Fruit fly (Drosophila melanogaster) whole organism, embryonic: ENCODE measurements around the gene Exn.

ENCODE experiments used
- Abd-B ChIP-seq: fragments of 200-800 bp; sonication (Bioruptor generic); optimal IDR thresholded peaks from 2 replicates; lab custom pipeline; 2018; ENCODE audit warnings: missing biosample characterization, mild to moderate bottlenecking, missing genetic modification characterization, moderate library complexity
- Asciz ChIP-seq: fragments of 200-800 bp; sonication (Bioruptor generic); optimal IDR thresholded peaks from 2 replicates; lab custom pipeline; 2017; ENCODE audit warnings: missing biosample characterization, mild to moderate bottlenecking, missing genetic modification characterization, missing genetic modification reagents
- BtbVII ChIP-seq: fragments of 200-800 bp; sonication (Bioruptor generic); optimal IDR thresholded peaks from 3 replicates; lab custom pipeline; 2017; ENCODE audit warnings: missing biosample characterization, mild to moderate bottlenecking, missing genetic modification characterization
- CG10366 ChIP-seq: fragments of 200-800 bp; sonication (Bioruptor generic); IDR thresholded peaks from 2 replicates; pipeline ENCODE4 v1.3.6; 2022; ENCODE audit warnings: missing biosample characterization, missing genetic modification characterization
- CG10543 ChIP-seq: fragments of 200-800 bp; sonication (Bioruptor generic); optimal IDR thresholded peaks from 3 replicates; lab custom pipeline; 2017; ENCODE audit warnings: missing biosample characterization, mild to moderate bottlenecking, missing genetic modification characterization, moderate library complexity
- CG11398 ChIP-seq: fragments of 200-800 bp; sonication (Bioruptor generic); optimal IDR thresholded peaks from 2 replicates; lab custom pipeline; 2016; ENCODE audit warnings: missing biosample characterization, missing genetic modification characterization
- CG12769 ChIP-seq: fragments of 200-800 bp; sonication (Bioruptor generic); optimal IDR thresholded peaks from 2 replicates; lab custom pipeline; 2019; ENCODE audit warnings: missing biosample characterization, mild to moderate bottlenecking, missing genetic modification characterization, moderate library complexity
- CG13624 ChIP-seq: fragments of 200-800 bp; sonication (Bioruptor generic); optimal IDR thresholded peaks from 2 replicates; lab custom pipeline; 2016; ENCODE audit warnings: missing biosample characterization, missing genetic modification characterization
- CG1602 ChIP-seq: fragments of 200-800 bp; sonication (Bioruptor generic); optimal IDR thresholded peaks from 3 replicates; lab custom pipeline; 2016; ENCODE audit warnings: missing biosample characterization, missing genetic modification characterization
- CG2678 ChIP-seq: fragments of 200-800 bp; sonication (Bioruptor generic); optimal IDR thresholded peaks from 3 replicates; lab custom pipeline; 2019; ENCODE audit warnings: missing biosample characterization, mild to moderate bottlenecking, missing genetic modification characterization, moderate library complexity
- CG34376 ChIP-seq: fragments of 200-800 bp; sonication (Bioruptor generic); optimal IDR thresholded peaks from 2 replicates; lab custom pipeline; 2018; ENCODE audit warnings: missing biosample characterization, mild to moderate bottlenecking, missing genetic modification characterization
- CG6272 ChIP-seq: fragments of 200-800 bp; sonication (Bioruptor generic); IDR thresholded peaks from 2 replicates; pipeline ENCODE4 v1.3.6; 2022; ENCODE audit warnings: missing biosample characterization, missing genetic modification characterization
- CG6654 ChIP-seq: fragments of 200-800 bp; sonication (Bioruptor generic); optimal IDR thresholded peaks from 2 replicates; lab custom pipeline; 2017; ENCODE audit warnings: missing biosample characterization, mild to moderate bottlenecking, missing genetic modification characterization
- CG7987 ChIP-seq: fragments of 200-800 bp; sonication (Bioruptor generic); optimal IDR thresholded peaks from 2 replicates; lab custom pipeline; 2018; ENCODE audit warnings: missing biosample characterization, mild to moderate bottlenecking, missing genetic modification characterization, moderate library complexity
- CrebB ChIP-seq: fragments of 200-800 bp; sonication (Bioruptor generic); optimal IDR thresholded peaks from 3 replicates; lab custom pipeline; 2018; ENCODE audit warnings: missing biosample characterization, mild to moderate bottlenecking, missing genetic modification characterization
- Deaf1 ChIP-seq: fragments of 200-800 bp; optimal IDR thresholded peaks from 3 replicates; lab custom pipeline; 2019; ENCODE audit warnings: missing biosample characterization, mild to moderate bottlenecking, missing genetic modification characterization, moderate library complexity
- Fer2 ChIP-seq: fragments of 200-800 bp; sonication (Bioruptor generic); optimal IDR thresholded peaks from 2 replicates; lab custom pipeline; 2018; ENCODE audit warnings: missing biosample characterization, mild to moderate bottlenecking, missing genetic modification characterization, moderate library complexity
- GATAe ChIP-seq: fragments of 200-800 bp; sonication (Bioruptor generic); conservative IDR thresholded peaks from 2 replicates; pipeline ENCODE4 v1.3.6; 2022; ENCODE audit warnings: missing biosample characterization, missing genetic modification characterization
- Hr78 ChIP-seq, 2 experiments: fragments of 200-800 bp in 1 of 2; fragments of >200 bp in 1 of 2; sonication (Bioruptor generic) in 1 of 2; optimal IDR thresholded peaks; 2 replicates each; lab custom pipeline; 2017 to 2019; ENCODE audit warnings: missing biosample characterization in 2 of 2, missing genetic modification characterization in 2 of 2, mild to moderate bottlenecking in 1 of 2, moderate library complexity in 1 of 2
- Med ChIP-seq: fragments of 200-800 bp; sonication (Bioruptor generic); peaks from one replicate; lab custom pipeline; 2016; ENCODE audit warnings: missing biosample characterization, missing genetic modification characterization, mild to moderate bottlenecking, inconsistent platforms, moderate library complexity
- Pdp1 ChIP-seq, 2 experiments: fragments of 200-800 bp; sonication (Bioruptor generic); optimal IDR thresholded peaks; 3 replicates each; lab custom pipeline; 2016; ENCODE audit warnings: missing biosample characterization in 2 of 2, missing genetic modification characterization in 2 of 2, mild to moderate bottlenecking in 1 of 2, moderate library complexity in 1 of 2
- ap ChIP-seq: fragments of 200-800 bp; sonication (Bioruptor generic); IDR thresholded peaks from 2 replicates; pipeline ENCODE4 v1.3.6; 2022; ENCODE audit warnings: missing biosample characterization, missing genetic modification characterization
- bowl ChIP-seq: fragments of 200-800 bp; sonication (Bioruptor generic); IDR thresholded peaks from 2 replicates; pipeline ENCODE4 v1.3.6; 2022; ENCODE audit warnings: missing biosample characterization, missing genetic modification characterization
- caup ChIP-seq: fragments of 200-800 bp; sonication (Bioruptor generic); optimal IDR thresholded peaks from 3 replicates; lab custom pipeline; 2017; ENCODE audit warnings: missing biosample characterization, mild to moderate bottlenecking, missing genetic modification characterization, moderate library complexity; ENCODE audit not compliant: severe bottlenecking
- chinmo ChIP-seq: fragments of 200-800 bp; sonication (Bioruptor generic); IDR thresholded peaks from 4 replicates; pipeline ENCODE4 v1.3.6; 2022; ENCODE audit warnings: missing biosample characterization, missing genetic modification characterization; ENCODE audit not compliant: partially characterized antibody
- ci ChIP-seq: fragments of 200-800 bp; sonication (Bioruptor generic); IDR thresholded peaks from 3 replicates; pipeline ENCODE4 v1.3.6; 2022; ENCODE audit warnings: missing biosample characterization, missing genetic modification characterization
- cwo ChIP-seq: fragments of 200-800 bp; sonication (Bioruptor generic); optimal IDR thresholded peaks from 3 replicates; lab custom pipeline; 2017; ENCODE audit warnings: missing biosample characterization, missing genetic modification characterization, mild to moderate bottlenecking, moderate library complexity, missing genetic modification reagents
- danr ChIP-seq: fragments of 200-800 bp; sonication (Bioruptor generic); IDR thresholded peaks from 2 replicates; pipeline ENCODE4 v1.3.6; 2022; ENCODE audit warnings: missing biosample characterization, missing genetic modification characterization
- esg ChIP-seq: fragments of 200-800 bp; sonication (Bioruptor generic); conservative IDR thresholded peaks from 2 replicates; pipeline ENCODE4 v1.3.6; 2022; ENCODE audit warnings: missing biosample characterization, missing genetic modification characterization
- exex ChIP-seq: fragments of 200-800 bp; sonication (Bioruptor generic); optimal IDR thresholded peaks from 4 replicates; lab custom pipeline; 2018; ENCODE audit warnings: missing biosample characterization, mild to moderate bottlenecking, missing genetic modification characterization, moderate library complexity
- ftz-f1 ChIP-seq: fragments of 200-800 bp; sonication (Bioruptor generic); optimal IDR thresholded peaks from 2 replicates; lab custom pipeline; 2016; ENCODE audit warnings: missing biosample characterization, missing genetic modification characterization
- grn ChIP-seq: fragments of 200-800 bp; sonication (Bioruptor generic); optimal IDR thresholded peaks from 3 replicates; lab custom pipeline; 2017; ENCODE audit warnings: missing biosample characterization, missing genetic modification characterization
- gro ChIP-seq: fragments of 200-800 bp; sonication (Bioruptor generic); optimal IDR thresholded peaks from 2 replicates; lab custom pipeline; 2016; ENCODE audit warnings: missing biosample characterization, missing genetic modification characterization
- gt ChIP-seq: fragments of 200-800 bp; sonication (Bioruptor generic); IDR thresholded peaks from 2 replicates; pipeline ENCODE4 v1.3.6; 2022; ENCODE audit warnings: missing biosample characterization, missing genetic modification characterization
- mirr ChIP-seq: fragments of 200-800 bp; sonication (Bioruptor generic); optimal IDR thresholded peaks from 3 replicates; lab custom pipeline; 2018; ENCODE audit warnings: missing biosample characterization, mild to moderate bottlenecking, missing genetic modification characterization
- pros ChIP-seq: fragments of 200-800 bp; sonication (Bioruptor generic); optimal IDR thresholded peaks from 3 replicates; lab custom pipeline; 2019; ENCODE audit warnings: missing biosample characterization, mild to moderate bottlenecking, missing genetic modification characterization, moderate library complexity
- sens ChIP-seq: fragments of 200-800 bp; sonication (Bioruptor generic); peaks from one replicate; lab custom pipeline; 2016; ENCODE audit warnings: missing biosample characterization, missing genetic modification characterization
- slbo ChIP-seq: fragments of 200-800 bp; sonication (Bioruptor generic); IDR thresholded peaks from 2 replicates; pipeline ENCODE4 v1.3.6; 2022; ENCODE audit warnings: missing biosample characterization, missing genetic modification characterization
- slp2 ChIP-seq: fragments of 200-800 bp; sonication (Bioruptor generic); optimal IDR thresholded peaks from 2 replicates; lab custom pipeline; 2016; ENCODE audit warnings: missing biosample characterization, missing genetic modification characterization
- sob ChIP-seq: fragments of 200-800 bp; sonication (Bioruptor generic); IDR thresholded peaks from 2 replicates; pipeline ENCODE4 v1.3.6; 2022; ENCODE audit warnings: missing biosample characterization, missing genetic modification characterization
- sr ChIP-seq: fragments of 200-800 bp; sonication (Bioruptor generic); IDR thresholded peaks from 3 replicates; pipeline ENCODE4 v1.3.6; 2022; ENCODE audit warnings: missing biosample characterization, missing genetic modification characterization
- sug ChIP-seq: fragments of 200-800 bp; optimal IDR thresholded peaks from 2 replicates; lab custom pipeline; 2019; ENCODE audit warnings: missing biosample characterization, mild to moderate bottlenecking, missing genetic modification characterization, moderate library complexity
- vvl ChIP-seq: fragments of 200-800 bp; sonication (Bioruptor generic); IDR thresholded peaks from 2 replicates; pipeline ENCODE4 v1.3.6; 2022; ENCODE audit warnings: missing biosample characterization, missing genetic modification characterization
- z ChIP-seq: fragments of 200-800 bp; sonication (Bioruptor generic); IDR thresholded peaks from 3 replicates; pipeline ENCODE4 v1.3.6; 2022; ENCODE audit warnings: missing biosample characterization, missing genetic modification characterization

Exn gene

DNA sequence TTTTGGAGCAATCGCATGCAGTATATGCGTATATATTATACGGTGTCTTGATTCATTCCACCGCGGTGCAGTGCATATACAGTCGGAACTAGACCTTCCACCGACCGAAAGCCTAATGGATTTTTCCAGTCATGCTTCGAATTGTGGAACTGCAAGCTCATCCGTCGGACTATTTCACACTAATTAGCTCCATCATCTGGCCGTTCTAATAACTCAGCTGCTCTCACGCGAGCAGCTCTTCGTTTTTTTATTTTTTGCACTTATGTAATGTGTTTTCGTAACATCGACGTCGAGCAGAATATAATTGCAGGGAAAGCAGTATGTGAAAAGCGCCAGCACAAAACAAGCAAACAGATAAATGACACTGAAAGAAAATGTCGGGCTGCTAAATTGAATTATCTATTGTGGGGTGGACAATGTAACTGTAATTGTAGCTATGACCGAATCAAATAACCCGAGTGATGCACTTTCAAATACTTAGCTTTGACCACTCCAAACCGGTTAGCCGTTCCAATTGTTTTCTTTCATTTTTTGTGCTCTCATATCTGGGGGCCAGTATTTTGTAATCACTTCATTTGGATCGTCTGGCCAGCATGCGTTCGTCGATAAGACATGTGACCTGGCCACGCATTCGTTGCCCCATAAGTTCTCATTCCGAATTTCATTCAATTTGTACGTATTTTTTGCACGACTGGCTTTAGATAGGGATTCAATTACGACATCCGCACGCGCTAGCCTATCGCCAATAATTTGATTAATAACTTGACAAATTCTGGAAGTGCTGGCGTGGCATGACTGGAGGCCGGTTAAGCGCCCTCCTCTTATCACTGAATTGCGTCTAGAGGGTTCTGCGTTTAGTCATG is 12.0 kb upstream of the Exn start, which contains the start of gene Cpr73D (continued):
- TF ChIP-seq sens (GFP tag; lab: Kevin White, UChicago) (peak; percentile 70), ci (GFP tag; lab: Robert Waterston, UW) (0 out of 3 replicates have a peak, but pooled peaks have one; percentile 36), CG1602 (GFP tag; lab: Kevin White, UChicago) (no peak), Fer2 (no peak), esg (GFP tag; lab: Robert Waterston, UW) (no peak), CG10366 (GFP tag; lab: Robert Waterston, UW) (no peak), gt (GFP tag; lab: Robert Waterston, UW) (no peak), CrebB (no peak), Abd-B (GFP tag; lab: Kevin White, UChicago) (no peak)

DNA sequence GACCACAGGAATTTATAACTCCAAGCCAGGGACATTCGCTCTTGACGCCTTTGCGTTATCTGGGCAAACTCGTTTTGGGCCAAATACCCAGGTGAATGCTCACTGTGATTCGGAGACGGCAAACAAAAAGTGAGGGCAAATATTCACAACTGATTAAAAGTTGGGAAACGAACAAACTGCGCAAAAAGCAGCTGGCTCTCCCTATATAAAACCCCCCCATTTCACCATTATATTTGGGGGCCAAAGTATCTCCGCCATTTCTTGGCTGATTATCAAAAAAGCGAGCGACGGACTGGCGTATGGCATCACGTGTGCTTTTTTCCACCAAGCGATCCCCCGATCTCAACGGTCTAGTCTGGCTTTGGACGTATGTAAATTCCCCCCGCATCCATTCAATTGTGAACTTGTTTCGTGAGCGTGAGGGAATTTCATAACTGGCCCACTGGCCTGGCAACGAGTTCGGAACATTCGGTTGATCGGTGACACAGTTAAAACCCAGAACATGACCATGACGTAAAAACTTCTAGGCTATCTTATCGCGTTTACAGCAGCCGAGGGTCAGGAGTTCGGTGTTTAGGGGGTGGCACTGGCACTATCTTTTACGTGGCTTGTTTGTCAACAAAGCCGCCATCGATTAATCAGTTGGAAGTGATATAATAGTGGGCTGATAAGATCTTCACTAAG is 11.3 kb upstream of the Exn start:
- TF ChIP-seq CG7987 (GFP tag; lab: Kevin White, UChicago) (peak; percentile 63), Med (GFP tag; lab: Kevin White, UChicago) (peak; percentile 79), grn (GFP tag; lab: Kevin White, UChicago) (peak; percentile 97), CG2678 (tag; lab: Kevin White, UChicago) (no peak), slp2 (GFP tag; lab: Kevin White, UChicago) (no peak), caup (GFP tag; lab: Kevin White, UChicago) (peak; percentile 4), gro (GFP tag; lab: Kevin White, UChicago) (peak; percentile 45), BtbVII (peak; percentile 45), bowl (GFP tag; lab: Robert Waterston, UW) (0 out of 2 replicates have a peak, but pooled peaks have one; percentile 31), CG12769 (tag; lab: Kevin White, UChicago) (peak; percentile 92), CG11398 (no peak), Asciz (GFP tag; lab: Kevin White, UChicago) (no peak), CG6654 (GFP tag; lab: Kevin White, UChicago) (no peak), mirr (GFP tag; lab: Kevin White, UChicago) (peak; percentile 66), sob (no peak), vvl (GFP tag; lab: Robert Waterston, UW) (peak; percentile 59), sr (GFP tag; lab: Robert Waterston, UW) (peak; percentile 72; the same call in 1 of the 3 replicates), CG13624 (GFP tag; lab: Kevin White, UChicago) (peak; percentile 37), CG10543 (GFP tag; lab: Kevin White, UChicago) (peak; percentile 75), cwo (peak; percentile 99), danr (no peak), ftz-f1 (peak; percentile 81), z (GFP tag; lab: Robert Waterston, UW) (no peak), CG6272 (GFP tag; lab: Robert Waterston, UW) (no peak), Pdp1 (GFP tag; optimal IDR thresholded peaks at IDR 0.05; lab: Kevin White, UChicago) (peak in 1 of 2 experiments; percentile 94), slbo (GFP tag; lab: Robert Waterston, UW) (0 out of 2 replicates have a peak, but pooled peaks have one; percentile 5), Deaf1 (tag; lab: Kevin White, UChicago) (peak; percentile 43), sug (tag; lab: Kevin White, UChicago) (peak; percentile 91), chinmo (GFP tag; lab: Robert Waterston, UW) (peak; percentile 71; the same call in 1 of the 4 replicates), Hr78 (GFP tag; optimal IDR thresholded peaks at IDR 0.05; lab: Kevin White, UChicago) (peak in 1 of 2 experiments; percentile 92), GATAe (GFP tag; lab: Robert Waterston, UW) (peak; percentile 52; the same call in 1 of the 2 replicates), CG34376 (GFP tag; lab: Kevin White, UChicago) (peak; percentile 72), pros (GFP tag; lab: Kevin White, UChicago) (peak; percentile 17), exex (peak; percentile 54), ap (GFP tag; lab: Robert Waterston, UW) (no peak)
